Worm (Caenorhabditis elegans): Measurements from ENCODE around the gene ztf-30.

- no peak for TF ChIP-seq egl-27 (tag; optimal IDR thresholded peaks at IDR 0.05)
- no peak for TF ChIP-seq snpc-4 (tag; optimal IDR thresholded peaks at IDR 0.05)
- no peak for TF ChIP-seq zag-1 (tag; optimal IDR thresholded peaks at IDR 0.05)
- TF ChIP-seq unc-62 (GFP tag; optimal IDR thresholded peaks at IDR 0.05): no peak
- no peak for TF ChIP-seq ama-1 (optimal IDR thresholded peaks at IDR 0.05)
- no peak for TF ChIP-seq ztf-11 (tag; optimal IDR thresholded peaks at IDR 0.05)
- TF ChIP-seq jun-1 (tag; optimal IDR thresholded peaks at IDR 0.05): no peak
- no peak for TF ChIP-seq nhr-237 (tag; optimal IDR thresholded peaks at IDR 0.05)
- TF ChIP-seq skn-1 (tag; optimal IDR thresholded peaks at IDR 0.05): no peak
- no peak for TF ChIP-seq elt-1 (tag; optimal IDR thresholded peaks at IDR 0.05)
- TF ChIP-seq lin-39 (tag; optimal IDR thresholded peaks at IDR 0.05): no peak
- no peak for TF ChIP-seq nhr-76 (tag; optimal IDR thresholded peaks at IDR 0.05)
- no peak for TF ChIP-seq elt-2 (tag; optimal IDR thresholded peaks at IDR 0.05)
Observed at ce11 chrIII:8616587-8616986, 18.9 kb upstream of the ztf-30 start, which contains the start of gene C06E1.11.
